Worm (Caenorhabditis elegans) whole organism, L4 larva: Measurements from ENCODE around the gene Y22D7AL.3.
A peak's percentile ranks its signal among the peaks of the same experiment; 100 is the strongest.

Experiments used
- Y5F2A.4 ChIP-seq: fragments of 200-800 bp; sonication (Bioruptor generic); optimal IDR thresholded peaks from 2 replicates; lab custom pipeline; 2018; ENCODE audit warnings: mild to moderate bottlenecking, missing genetic modification characterization, missing compliant biosample characterization
- Y75B8A.6 ChIP-seq: fragments of 200-800 bp; sonication (Bioruptor generic); IDR thresholded peaks from 2 replicates; pipeline ENCODE4 v1.3.6; 2022; ENCODE audit warnings: missing genetic modification reagents, missing genetic modification characterization, missing compliant biosample characterization
- aha-1 ChIP-seq: fragments of 150-350 bp; peaks from one replicate; lab custom pipeline; 2014; ENCODE audit warnings: missing biosample characterization, missing genetic modification characterization
- ama-1 ChIP-seq: fragments of 150-350 bp; optimal IDR thresholded peaks from 2 replicates; lab custom pipeline; 2014; ENCODE audit warnings: inconsistent platforms, mixed read lengths
- daf-16 ChIP-seq, 3 experiments: sonication (generic microtip); optimal IDR thresholded peaks; 2 replicates each; lab custom pipeline; 2016 to 2017; ENCODE audit warnings: missing genetic modification characterization in 3 of 3, missing genetic modification reagents in 3 of 3, mild to moderate bottlenecking in 2 of 3, missing compliant biosample characterization in 2 of 3, missing biosample characterization in 1 of 3, moderate library complexity in 1 of 3
- dmd-6 ChIP-seq: fragments of 200-800 bp; sonication (Bioruptor generic); IDR thresholded peaks from 2 replicates; pipeline ENCODE4 v1.3.6; 2022; ENCODE audit warnings: missing genetic modification reagents, missing genetic modification characterization, missing compliant biosample characterization
- dmd-8 ChIP-seq: fragments of 200-800 bp; sonication (Bioruptor generic); IDR thresholded peaks from 2 replicates; pipeline ENCODE4 v1.3.6; 2022; ENCODE audit warnings: missing genetic modification characterization, missing compliant biosample characterization
- dve-1 ChIP-seq: sonication (generic microtip); optimal IDR thresholded peaks from 2 replicates; lab custom pipeline; 2017; ENCODE audit warnings: antibody characterized with exemption, mild to moderate bottlenecking, missing genetic modification characterization, missing compliant biosample characterization; ENCODE audit not compliant: insufficient read depth
- egl-43 ChIP-seq: fragments of 200-800 bp; sonication (Bioruptor generic); IDR thresholded peaks from 2 replicates; pipeline ENCODE4 v1.3.6; 2022; ENCODE audit warnings: missing genetic modification reagents, missing genetic modification characterization, missing compliant biosample characterization
- hif-1 ChIP-seq, 2 experiments: sonication (generic microtip); optimal IDR thresholded peaks; 2 replicates each; lab custom pipeline; 2016 to 2017; ENCODE audit warnings: missing compliant biosample characterization in 2 of 2, missing genetic modification characterization in 2 of 2, missing genetic modification reagents in 2 of 2, missing genotype in 2 of 2, mild to moderate bottlenecking in 1 of 2
- hlh-30 ChIP-seq: sonication (generic microtip); optimal IDR thresholded peaks from 2 replicates; lab custom pipeline; 2017; ENCODE audit warnings: antibody characterized with exemption, mild to moderate bottlenecking, missing genetic modification characterization, missing compliant biosample characterization; ENCODE audit not compliant: insufficient read depth
- lin-13 ChIP-seq: fragments of 150-350 bp; optimal IDR thresholded peaks from 2 replicates; lab custom pipeline; 2014; ENCODE audit warnings: missing biosample characterization, missing genetic modification reagents, missing genetic modification characterization
- madf-5 ChIP-seq, 2 experiments: fragments of 200-800 bp; sonication (Bioruptor generic); IDR thresholded peaks; 2 replicates each; pipeline ENCODE4 v1.3.6; 2022; ENCODE audit warnings: missing compliant biosample characterization in 2 of 2, missing genetic modification characterization in 2 of 2
- mdl-1 ChIP-seq, 2 experiments: fragments of 150-350 bp in 1 of 2; sonication (generic microtip) in 1 of 2; optimal IDR thresholded peaks; 2 replicates each; lab custom pipeline; 2014 to 2017; ENCODE audit warnings: missing biosample characterization in 2 of 2, missing genetic modification characterization in 2 of 2
- mep-1 ChIP-seq: fragments of 150-350 bp; sonication (generic microtip); optimal IDR thresholded peaks from 3 replicates; lab custom pipeline; 2014; ENCODE audit warnings: missing biosample characterization, missing genetic modification characterization
- nhr-25 ChIP-seq: sonication (generic microtip); optimal IDR thresholded peaks from 2 replicates; lab custom pipeline; 2017; ENCODE audit warnings: missing genetic modification characterization, mild to moderate bottlenecking, missing compliant biosample characterization, antibody characterized with exemption, moderate library complexity, borderline replicate concordance; ENCODE audit not compliant: insufficient read depth
- nhr-28 ChIP-seq: fragments of 150-350 bp; optimal IDR thresholded peaks from 2 replicates; lab custom pipeline; 2014; ENCODE audit warnings: missing biosample characterization, missing genetic modification characterization
- nhr-48 ChIP-seq: sonication (generic microtip); optimal IDR thresholded peaks from 2 replicates; lab custom pipeline; 2016; ENCODE audit warnings: mild to moderate bottlenecking, missing genetic modification characterization, missing compliant biosample characterization
- nhr-6 ChIP-seq: fragments of 150-350 bp; optimal IDR thresholded peaks from 2 replicates; lab custom pipeline; 2014; ENCODE audit warnings: missing biosample characterization, missing genetic modification characterization
- nhr-77 ChIP-seq: fragments of 150-350 bp; optimal IDR thresholded peaks from 2 replicates; lab custom pipeline; 2014; ENCODE audit warnings: missing biosample characterization, missing genetic modification characterization
- pqm-1 ChIP-seq: sonication (generic microtip); optimal IDR thresholded peaks from 2 replicates; lab custom pipeline; 2017; ENCODE audit warnings: missing biosample characterization, missing genetic modification characterization
- saeg-2 ChIP-seq: fragments of 200-800 bp; sonication (Bioruptor generic); IDR thresholded peaks from 2 replicates; pipeline ENCODE4 v1.3.6; 2022; ENCODE audit warnings: missing genetic modification reagents, missing genetic modification characterization, missing compliant biosample characterization
- set-16 ChIP-seq: fragments of 200-800 bp; sonication (Bioruptor generic); IDR thresholded peaks from 2 replicates; pipeline ENCODE4 v1.3.6; 2022; ENCODE audit warnings: missing genetic modification reagents, missing genetic modification characterization, missing compliant biosample characterization
- skn-1 ChIP-seq: fragments of 150-350 bp; optimal IDR thresholded peaks from 2 replicates; lab custom pipeline; 2014; ENCODE audit warnings: missing biosample characterization, missing genetic modification characterization
- snpc-4 ChIP-seq: fragments of 150-350 bp; optimal IDR thresholded peaks from 2 replicates; lab custom pipeline; 2014; ENCODE audit warnings: missing biosample characterization, missing genetic modification characterization
- tag-97 ChIP-seq: fragments of 200-800 bp; sonication (Bioruptor generic); IDR thresholded peaks from 2 replicates; pipeline ENCODE4 v1.3.6; 2022; ENCODE audit warnings: missing genetic modification characterization, missing compliant biosample characterization
- unc-130 ChIP-seq: sonication (generic microtip); optimal IDR thresholded peaks from 2 replicates; lab custom pipeline; 2016; ENCODE audit warnings: missing genetic modification reagents, missing genetic modification characterization, missing compliant biosample characterization
- zag-1 ChIP-seq: fragments of 150-350 bp; optimal IDR thresholded peaks from 2 replicates; lab custom pipeline; 2014; ENCODE audit warnings: missing biosample characterization, missing genetic modification characterization
- zfp-2 ChIP-seq: sonication (generic microtip); optimal IDR thresholded peaks from 2 replicates; lab custom pipeline; 2016; ENCODE audit warnings: mild to moderate bottlenecking, missing genetic modification characterization, missing compliant biosample characterization

Y22D7AL.3 gene

ce11 chrIII:1634270-1634669 is 7.0 kb upstream of the Y22D7AL.3 start, which contains the start of gene Y22D7AL.11:
Y22D7AL.11 (minus strand) TSS chrIII:1634370.
- TF ChIP-seq skn-1 (tag; lab: Kevin White, UChicago) (no peak), nhr-25 (no peak), mep-1 (no peak), egl-43 (GFP tag; lab: Robert Waterston, UW) (no peak), Y75B8A.6 (no peak), mdl-1 (tag; optimal IDR thresholded peaks at IDR 0.05; lab: Kevin White, UChicago) (no peak)

DNA sequence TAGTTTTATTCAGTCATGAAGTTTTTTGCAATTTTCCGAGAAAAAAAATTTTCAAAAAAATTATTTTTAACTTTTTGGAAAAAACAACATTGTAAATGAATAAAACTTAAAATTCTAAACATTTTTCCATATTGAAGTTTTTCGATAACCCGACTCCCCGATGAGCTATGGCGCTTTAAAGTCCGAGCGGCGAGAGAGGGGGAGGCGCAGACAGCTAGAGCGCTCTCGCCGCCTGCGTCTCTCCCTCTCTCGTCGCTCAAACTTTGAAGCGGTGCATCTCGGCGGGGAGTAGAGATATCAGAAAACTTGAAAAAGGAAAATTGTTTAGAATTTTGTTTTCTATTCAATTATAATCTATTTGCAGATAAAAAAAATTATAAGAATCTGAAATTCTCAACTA is 2.9 kb upstream of the Y22D7AL.3 start:
- TF ChIP-seq set-16 (peak; percentile 82), nhr-77 (tag; lab: Kevin White, UChicago) (no peak), madf-5 (GFP tag; IDR thresholded peaks at IDR 0.05; lab: Robert Waterston, UW) (no peak)
- TF ChIP-seq, all 104 proteins: peak for 1

ce11 chrIII:1652181-1652580 is 10.9 kb downstream of the Y22D7AL.3 start, which contains the start of gene Y22D7AL.1:
Y22D7AL.1 (plus strand) TSS chrIII:1652481.
- TF ChIP-seq saeg-2 (GFP tag; lab: Robert Waterston, UW) (no peak), ama-1 (no peak), nhr-28 (no peak), zfp-2 (tag; lab: Kevin White, UChicago) (no peak), skn-1 (tag; lab: Kevin White, UChicago) (no peak), Y5F2A.4 (GFP tag; lab: Kevin White, UChicago) (no peak), hif-1 (tag; optimal IDR thresholded peaks at IDR 0.05; lab: Kevin White, UChicago) (no peak), unc-130 (no peak)

ce11 chrIII:1652925-1653324 is 11.7 kb downstream of the Y22D7AL.3 start:
- TF ChIP-seq zag-1 (tag; lab: Kevin White, UChicago) (no peak), aha-1 (tag; lab: Kevin White, UChicago) (peak; percentile 79)

DNA sequence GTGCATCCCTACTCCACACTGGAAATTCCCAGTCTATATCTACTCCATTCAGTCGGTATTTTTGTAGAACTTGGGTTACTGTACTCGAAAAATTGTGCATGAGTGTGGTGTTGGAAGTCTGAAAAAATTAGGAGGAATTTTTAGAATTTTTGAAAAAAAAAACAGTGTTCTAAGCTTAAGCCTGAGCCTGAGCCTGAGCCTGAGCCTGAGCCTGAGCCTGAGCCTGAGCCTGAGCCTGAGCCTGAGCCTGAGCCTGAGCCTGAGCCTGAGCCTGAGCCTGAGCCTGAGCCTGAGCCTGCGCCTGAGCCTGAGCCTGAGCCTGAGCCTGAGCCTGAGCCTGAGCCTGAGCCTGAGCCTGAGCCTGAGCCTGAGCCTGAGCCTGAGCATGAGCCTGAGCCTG is 15.0 kb downstream of the Y22D7AL.3 start:
- TF ChIP-seq set-16: peak; percentile 43; the same call in 1 of the 2 replicates

ce11 chrIII:1657380-1657779 is 16.1 kb downstream of the Y22D7AL.3 start, which contains the start of gene cht-4:
cht-4 (minus strand) TSS chrIII:1657480.
- TF ChIP-seq mep-1: no peak
- no peak for TF ChIP-seq nhr-6 (tag; lab: Kevin White, UChicago)
- no peak for TF ChIP-seq nhr-48 (tag; lab: Kevin White, UChicago)
- TF ChIP-seq daf-16 (GFP tag; optimal IDR thresholded peaks at IDR 0.05; lab: Kevin White, UChicago): no peak
- TF ChIP-seq daf-16 (tag; optimal IDR thresholded peaks at IDR 0.05; lab: Kevin White, UChicago): peak; percentile 46
- TF ChIP-seq snpc-4 (tag; lab: Kevin White, UChicago): no peak
- no peak for TF ChIP-seq tag-97
- no peak for TF ChIP-seq set-16
- TF ChIP-seq lin-13: no peak

- no peak for TF ChIP-seq hlh-30 (tag; lab: Kevin White, UChicago)
- TF ChIP-seq set-16: peak; percentile 17; the same call in 1 of the 2 replicates
These were observed 18.5 kb downstream of the Y22D7AL.3 start, which contains the start of gene Y22D7AL.15 for ce11 chrIII:1659763-1660162. Y22D7AL.15 (minus strand) TSS chrIII:1659863.

- TF ChIP-seq dmd-6 (GFP tag; lab: Robert Waterston, UW) (peak; percentile 22; the same call in 1 of the 2 replicates), daf-16 (GFP tag; optimal IDR thresholded peaks at IDR 0.05; lab: Kevin White, UChicago) (no peak), daf-16 (tag; optimal IDR thresholded peaks at IDR 0.05; lab: Kevin White, UChicago) (peak; percentile 38), set-16 (no peak), dve-1 (peak; percentile 0), dmd-8 (GFP tag; lab: Robert Waterston, UW) (no peak), nhr-28 (peak; percentile 53), pqm-1 (tag; lab: Kevin White, UChicago) (peak; percentile 91)
These were observed 19.8 kb downstream of the Y22D7AL.3 start for ce11 chrIII:1661031-1661430.
